Worm (Caenorhabditis elegans): ENCODE data around the gene scvp-1.

The scvp-1 gene

DNA sequence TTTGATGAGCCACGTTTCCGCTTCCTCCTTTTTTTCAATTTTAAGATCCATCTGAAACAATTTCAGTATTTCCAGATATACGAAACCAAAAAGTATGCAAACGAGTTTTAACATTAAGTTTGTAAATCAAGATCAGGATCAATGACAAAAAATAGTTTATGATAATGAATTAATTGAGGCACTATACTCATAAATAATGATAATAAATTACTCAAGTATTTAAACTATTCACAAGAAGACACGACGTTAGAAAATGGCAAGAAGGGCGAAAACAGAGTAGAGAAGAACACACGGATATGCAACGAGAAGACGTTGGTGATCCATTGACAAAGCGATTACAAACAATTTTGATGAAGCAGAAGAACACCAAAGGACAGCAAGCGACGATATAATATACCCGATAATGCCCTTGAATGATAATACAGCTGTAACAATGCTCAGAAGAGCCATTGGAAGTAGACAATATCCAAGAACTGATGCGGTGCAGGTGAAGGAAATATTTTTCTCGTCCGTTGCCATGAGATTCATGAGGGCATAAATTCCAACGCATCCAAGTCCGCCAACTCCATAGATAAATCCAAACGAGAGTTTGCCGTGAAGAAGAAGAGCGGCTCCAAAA, 37.5 kb downstream of the scvp-1 start, which contains the start of gene F32D8.4:
TSS of gene F32D8.4 (minus strand) at position 51 of the 619 bp plus-strand sequence.
- TF ChIP-seq C17E4.6 (GFP tag; IDR thresholded peaks at IDR 0.05) (no peak), pha-4 (tag; optimal IDR thresholded peaks at IDR 0.05) (no peak), zim-3 (tag; optimal IDR thresholded peaks at IDR 0.05) (no peak), nhr-179 (tag; optimal IDR thresholded peaks at IDR 0.05) (no peak), rcor-1 (GFP tag; IDR thresholded peaks at IDR 0.05) (no peak), sdz-38 (tag; optimal IDR thresholded peaks at IDR 0.05) (no peak), mcd-1 (GFP tag; IDR thresholded peaks at IDR 0.05) (no peak), ztf-3 (GFP tag; optimal IDR thresholded peaks at IDR 0.05) (no peak), B0261.1 (tag; optimal IDR thresholded peaks at IDR 0.05) (no peak), F49E8.2 (tag; optimal IDR thresholded peaks at IDR 0.05; ENCODE audit: insufficient read depth) (no peak), xnd-1 (tag; optimal IDR thresholded peaks at IDR 0.05) (no peak), B0019.2 (GFP tag; conservative IDR thresholded peaks at IDR 0.05) (no peak), fkh-3 (tag; optimal IDR thresholded peaks at IDR 0.05) (no peak), ccch-3 (GFP tag; optimal IDR thresholded peaks at IDR 0.05) (no peak), dox-1 (GFP tag; IDR thresholded peaks at IDR 0.05) (no peak), efl-1 (GFP tag; optimal IDR thresholded peaks at IDR 0.05) (no peak)

- TF ChIP-seq fkh-3 (tag; optimal IDR thresholded peaks at IDR 0.05) (no peak), ztf-28 (GFP tag; IDR thresholded peaks at IDR 0.05) (no peak), B0336.3 (GFP tag; IDR thresholded peaks at IDR 0.05) (0 out of 2 replicates have a peak, but pooled peaks have one; percentile 30), unc-130 (GFP tag; optimal IDR thresholded peaks at IDR 0.05) (no peak), zfh-2 (GFP tag; conservative IDR thresholded peaks at IDR 0.05) (no peak), ceh-79 (tag; optimal IDR thresholded peaks at IDR 0.05) (no peak), lin-40 (tag; optimal IDR thresholded peaks at IDR 0.05) (peak; percentile 10), ztf-26 (tag; optimal IDR thresholded peaks at IDR 0.05) (peak; percentile 10), T07F8.4 (tag; optimal IDR thresholded peaks at IDR 0.05) (no peak), sptf-2 (GFP tag; optimal IDR thresholded peaks at IDR 0.05) (no peak), let-526 (GFP tag; IDR thresholded peaks at IDR 0.05) (no peak), lin-26 (GFP tag; IDR thresholded peaks at IDR 0.05) (no peak), hmg-20 (GFP tag; IDR thresholded peaks at IDR 0.05) (no peak), nhr-120 (GFP tag; IDR thresholded peaks at IDR 0.05) (no peak), mcd-1 (GFP tag; IDR thresholded peaks at IDR 0.05) (no peak), akir-1 (GFP tag; optimal IDR thresholded peaks at IDR 0.05) (no peak), Y56A3A.18 (GFP tag; IDR thresholded peaks at IDR 0.05) (no peak), somi-1 (GFP tag; optimal IDR thresholded peaks at IDR 0.05) (no peak), die-1 (tag; optimal IDR thresholded peaks at IDR 0.05) (no peak), aptf-2 (GFP tag; conservative IDR thresholded peaks at IDR 0.05) (no peak), snpc-4 (GFP tag; optimal IDR thresholded peaks at IDR 0.05) (no peak), snpc-4 (tag; optimal IDR thresholded peaks at IDR 0.05) (no peak), ceh-40 (GFP tag; IDR thresholded peaks at IDR 0.05) (no peak), C06A6.2 (GFP tag; conservative IDR thresholded peaks at IDR 0.05) (no peak), lag-1 (GFP tag; IDR thresholded peaks at IDR 0.05) (no peak), zim-3 (tag; optimal IDR thresholded peaks at IDR 0.05) (no peak), cebp-1 (GFP tag; IDR thresholded peaks at IDR 0.05) (no peak), cebp-1 (tag; optimal IDR thresholded peaks at IDR 0.05) (peak; percentile 38), cebp-2 (GFP tag; IDR thresholded peaks at IDR 0.05) (no peak), lsl-1 (GFP tag; optimal IDR thresholded peaks at IDR 0.05) (no peak), nhr-27 (tag; optimal IDR thresholded peaks at IDR 0.05) (no peak), Y95B8A.8 (GFP tag; IDR thresholded peaks at IDR 0.05) (no peak), madf-8 (GFP tag; conservative IDR thresholded peaks at IDR 0.05) (no peak), Y53G8AR.9 (GFP tag; conservative IDR thresholded peaks at IDR 0.05) (no peak), him-1 (tag; optimal IDR thresholded peaks at IDR 0.05) (no peak), ceh-27 (GFP tag; optimal IDR thresholded peaks at IDR 0.05) (no peak)
Measured at ce11 chrV:10890980-10891379, 40.1 kb downstream of the scvp-1 start, which contains the start of gene F32D8.12. F32D8.12 (minus strand) TSS chrV:10891027.

Data from whole organism, young adult.